Worm (Caenorhabditis elegans) whole organism, L1 larva: ENCODE data around the gene K12B6.11.

ENCODE experiments used
- ama-1 ChIP-seq: fragments of 150-350 bp; optimal IDR thresholded peaks from 2 replicates; lab custom pipeline; 2014
- ces-1 ChIP-seq: fragments of 150-350 bp; optimal IDR thresholded peaks from 2 replicates; lab custom pipeline; 2014; ENCODE audit warnings: missing biosample characterization, missing genetic modification reagents, missing genetic modification characterization
- elt-2 ChIP-seq: sonication (generic microtip); optimal IDR thresholded peaks from 2 replicates; lab custom pipeline; 2016; ENCODE audit warnings: missing genetic modification characterization, mild to moderate bottlenecking, inconsistent platforms, missing compliant biosample characterization, missing genetic modification reagents
- fos-1 ChIP-seq: fragments of 150-350 bp; optimal IDR thresholded peaks from 2 replicates; lab custom pipeline; 2014; ENCODE audit warnings: missing biosample characterization, missing genetic modification characterization
- lin-13 ChIP-seq: fragments of 150-350 bp; optimal IDR thresholded peaks from 2 replicates; lab custom pipeline; 2014; ENCODE audit warnings: missing biosample characterization, missing genetic modification reagents, missing genetic modification characterization
- lin-14 ChIP-seq: fragments of 200-800 bp; sonication (Bioruptor generic); optimal IDR thresholded peaks from 2 replicates; lab custom pipeline; 2018; ENCODE audit warnings: mild to moderate bottlenecking, missing genetic modification characterization, moderate library complexity, missing compliant biosample characterization
- nhr-11 ChIP-seq: fragments of 150-350 bp; optimal IDR thresholded peaks from 2 replicates; lab custom pipeline; 2014; ENCODE audit warnings: missing biosample characterization, missing genetic modification characterization
- nhr-237 ChIP-seq: fragments of 150-350 bp; optimal IDR thresholded peaks from 2 replicates; lab custom pipeline; 2014; ENCODE audit warnings: missing biosample characterization, missing genetic modification characterization
- nhr-76 ChIP-seq: sonication (generic microtip); optimal IDR thresholded peaks from 2 replicates; lab custom pipeline; 2017; ENCODE audit warnings: missing biosample characterization, missing genetic modification characterization
- zag-1 ChIP-seq: fragments of 150-350 bp; optimal IDR thresholded peaks from 2 replicates; lab custom pipeline; 2014; ENCODE audit warnings: missing biosample characterization, missing genetic modification characterization
- ztf-11 ChIP-seq, 2 experiments: sonication (generic microtip); optimal IDR thresholded peaks; 2 replicates each; lab custom pipeline; 2016 to 2017; ENCODE audit warnings: missing genetic modification characterization in 2 of 2, missing biosample characterization in 1 of 2, missing compliant biosample characterization in 1 of 2

DNA sequence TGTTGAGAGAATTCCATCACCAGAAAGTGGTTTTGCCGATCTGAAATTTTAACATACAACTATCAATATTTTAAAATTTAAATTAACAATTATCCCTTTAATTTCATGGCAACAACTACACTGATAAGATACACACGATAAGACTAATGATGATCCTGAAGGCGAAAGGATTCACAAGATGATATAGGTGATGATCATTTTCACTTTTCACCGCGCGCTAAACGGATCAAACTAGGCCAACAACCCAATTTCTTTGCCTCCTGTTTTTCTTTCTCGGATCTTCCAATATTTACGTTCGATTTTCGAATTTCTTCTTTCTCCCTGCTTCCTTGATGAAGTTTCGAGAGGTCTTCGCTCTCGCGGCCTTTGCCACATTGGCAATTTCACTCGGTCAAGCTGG, 29.6 kb upstream of the K12B6.11 start, which contains the start of gene K08B12.1:
- TF ChIP-seq lin-13 (GFP tag; lab: Kevin White, UChicago) (no peak), zag-1 (tag; lab: Kevin White, UChicago) (no peak), ama-1 (lab: Kevin White, UChicago) (no peak), lin-14 (no peak), fos-1 (no peak), nhr-237 (no peak), elt-2 (tag; lab: Kevin White, UChicago) (no peak), nhr-11 (tag; lab: Kevin White, UChicago) (no peak), ces-1 (GFP tag; lab: Kevin White, UChicago) (no peak), ztf-11 (tag; optimal IDR thresholded peaks at IDR 0.05; lab: Kevin White, UChicago) (no peak), nhr-76 (tag; lab: Kevin White, UChicago) (no peak)
